Fruit fly (Drosophila melanogaster): ENCODE results near the gene CG44153.

DNA sequence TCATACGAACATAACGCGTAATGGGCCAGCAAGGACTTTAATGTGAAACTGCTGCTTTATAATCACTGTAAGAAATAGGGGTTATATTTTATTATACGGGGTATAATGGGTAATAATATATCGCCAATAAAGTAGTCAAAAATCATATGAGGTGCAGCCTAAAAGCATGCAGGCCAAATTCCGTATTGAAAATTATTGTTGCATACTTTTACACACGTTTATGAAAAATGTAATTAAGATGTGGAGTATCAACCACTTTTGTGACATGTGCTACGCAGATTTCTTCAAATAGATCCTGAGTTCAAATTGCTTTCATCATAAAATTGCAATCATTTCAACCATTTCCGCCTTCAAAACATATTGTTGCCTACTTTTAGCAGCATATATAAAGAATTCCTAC is 49.3 kb downstream of the CG44153 start:
- no peak for TF ChIP-seq CG3726 (GFP tag; IDR thresholded peaks at IDR 0.05)
- TF ChIP-seq Sox102F (GFP tag; optimal IDR thresholded peaks at IDR 0.05), result no peak
- no peak for TF ChIP-seq Hr39 (optimal IDR thresholded peaks at IDR 0.05)
- no peak for TF ChIP-seq scrt (GFP tag; optimal IDR thresholded peaks at IDR 0.05)
- TF ChIP-seq usp (GFP tag; optimal IDR thresholded peaks at IDR 0.05), result no peak
- TF ChIP-seq Kr (GFP tag; optimal IDR thresholded peaks at IDR 0.05), result no peak
- no peak for TF ChIP-seq CG6813 (GFP tag; optimal IDR thresholded peaks at IDR 0.05)
- no peak for TF ChIP-seq da (GFP tag; optimal IDR thresholded peaks at IDR 0.05)
- TF ChIP-seq CG2202 (tag; optimal IDR thresholded peaks at IDR 0.05), result no peak

All from whole organism, embryonic.